Worm (Caenorhabditis elegans) whole organism, L4 larva: Measurements from ENCODE around the gene lsd-1.

ENCODE experiments used
- ZK546.5 ChIP-seq, 2 experiments: sonication (generic microtip); optimal IDR thresholded peaks; 2 replicates each; lab custom pipeline; 2017; ENCODE audit warnings: missing biosample characterization in 2 of 2, missing genetic modification characterization in 2 of 2
- daf-12 ChIP-seq: fragments of 150-350 bp; optimal IDR thresholded peaks from 2 replicates; lab custom pipeline; 2014; ENCODE audit warnings: missing biosample characterization, missing genetic modification reagents, missing genetic modification characterization
- hlh-30 ChIP-seq: sonication (generic microtip); optimal IDR thresholded peaks from 2 replicates; lab custom pipeline; 2017; ENCODE audit warnings: antibody characterized with exemption, mild to moderate bottlenecking, missing genetic modification characterization, missing compliant biosample characterization; ENCODE audit not compliant: insufficient read depth
- mdl-1 ChIP-seq, 2 experiments: fragments of 150-350 bp in 1 of 2; sonication (generic microtip) in 1 of 2; optimal IDR thresholded peaks; 2 replicates each; lab custom pipeline; 2014 to 2017; ENCODE audit warnings: missing biosample characterization in 2 of 2, missing genetic modification characterization in 2 of 2
- mes-2 ChIP-seq: sonication (generic microtip); optimal IDR thresholded peaks from 2 replicates; lab custom pipeline; 2016; ENCODE audit warnings: missing genotype, mild to moderate bottlenecking, missing genetic modification characterization, missing compliant biosample characterization; ENCODE audit not compliant: poor library complexity, severe bottlenecking
- nhr-111 ChIP-seq: fragments of 200-800 bp; sonication (Bioruptor generic); optimal IDR thresholded peaks from 2 replicates; lab custom pipeline; 2018; ENCODE audit warnings: mild to moderate bottlenecking, missing genetic modification characterization, missing compliant biosample characterization
- nhr-237 ChIP-seq: sonication (generic microtip); optimal IDR thresholded peaks from 2 replicates; lab custom pipeline; 2017; ENCODE audit warnings: missing biosample characterization, missing genetic modification characterization
- ztf-11 ChIP-seq: fragments of 150-350 bp; optimal IDR thresholded peaks from 2 replicates; lab custom pipeline; 2014; ENCODE audit warnings: missing biosample characterization, missing genetic modification characterization

DNA sequence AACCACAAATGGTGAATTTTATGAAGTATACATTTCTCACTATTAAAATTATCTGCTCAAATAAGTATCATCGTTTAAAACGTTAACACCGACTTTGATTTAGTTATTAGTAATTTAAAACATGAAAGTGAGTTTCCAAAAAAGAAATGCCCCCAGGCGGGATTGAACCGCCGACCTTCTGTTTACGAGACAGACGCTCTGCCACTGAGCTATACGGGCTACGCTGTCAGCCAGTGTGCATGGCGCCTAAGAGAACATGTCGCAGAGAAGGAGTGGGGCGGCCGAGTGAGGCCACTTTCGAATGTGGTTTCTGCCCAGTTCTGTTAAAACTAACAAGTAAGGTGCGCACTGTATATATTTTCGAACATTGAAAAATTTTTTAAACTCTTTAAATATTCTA lies 13.7 kb upstream of the lsd-1 start:
- TF ChIP-seq daf-12 (no peak), mes-2 (tag; lab: Kevin White, UChicago) (peak; percentile 85), hlh-30 (tag; lab: Kevin White, UChicago) (peak; percentile 46), ZK546.5 (tag; optimal IDR thresholded peaks at IDR 0.05; lab: Kevin White, UChicago) (no peak), nhr-237 (tag; lab: Kevin White, UChicago) (no peak), ztf-11 (tag; lab: Kevin White, UChicago) (no peak), nhr-111 (GFP tag; lab: Kevin White, UChicago) (no peak), mdl-1 (tag; optimal IDR thresholded peaks at IDR 0.05; lab: Kevin White, UChicago) (no peak)
